Worm (Caenorhabditis elegans) whole organism, L4/young adult: ENCODE results near the gene W09C2.9.

Experiments used
- dao-5 ChIP-seq: sonication (generic microtip); optimal IDR thresholded peaks from 2 replicates; lab custom pipeline; 2016; ENCODE audit warnings: missing genotype, missing genetic modification characterization, moderate library complexity, missing compliant biosample characterization
- him-1 ChIP-seq: sonication (generic microtip); optimal IDR thresholded peaks from 2 replicates; lab custom pipeline; 2016; ENCODE audit warnings: missing genotype, missing genetic modification reagents, missing genetic modification characterization, missing compliant biosample characterization

- TF ChIP-seq him-1 (tag; lab: Kevin White, UChicago) (no peak), dao-5 (tag; lab: Kevin White, UChicago) (no peak)
These were observed 1.8 kb upstream of the W09C2.9 start, which contains the start of gene W09C2.10 for ce11 chrIV:9624977-9625376.
